Worm (Caenorhabditis elegans) whole organism, young adult: ENCODE measurements around the gene rabn-5.

Experiments used
- C06A6.2 ChIP-seq: fragments of 200-800 bp; sonication (Bioruptor generic); conservative IDR thresholded peaks from 2 replicates; pipeline ENCODE4 v1.3.6; 2022; ENCODE audit warnings: missing genetic modification characterization, missing compliant biosample characterization
- D2030.7 ChIP-seq: fragments of 200-800 bp; sonication (Bioruptor generic); IDR thresholded peaks from 2 replicates; pipeline ENCODE4 v1.3.6; 2022; ENCODE audit warnings: missing genetic modification reagents, missing genetic modification characterization, missing compliant biosample characterization
- F22D6.2 ChIP-seq: sonication (generic microtip); optimal IDR thresholded peaks from 2 replicates; lab custom pipeline; 2016; ENCODE audit warnings: mild to moderate bottlenecking, missing genetic modification characterization, missing compliant biosample characterization
- F49E8.2 ChIP-seq: sonication (generic microtip); optimal IDR thresholded peaks from 3 replicates; lab custom pipeline; 2017; ENCODE audit warnings: missing genetic modification characterization, mild to moderate bottlenecking, missing compliant biosample characterization, antibody characterized with exemption, moderate library complexity; ENCODE audit not compliant: insufficient read depth
- T07F8.4 ChIP-seq: sonication (generic microtip); optimal IDR thresholded peaks from 2 replicates; lab custom pipeline; 2016; ENCODE audit warnings: mild to moderate bottlenecking, missing genetic modification characterization, moderate library complexity, missing compliant biosample characterization
- Y56A3A.18 ChIP-seq: fragments of 200-800 bp; sonication (Bioruptor generic); IDR thresholded peaks from 2 replicates; pipeline ENCODE4 v1.3.6; 2022; ENCODE audit warnings: missing genetic modification reagents, missing genetic modification characterization, missing compliant biosample characterization
- ama-1 ChIP-seq, 3 experiments: fragments of 150-350 bp in 1 of 3; sonication (generic microtip) in 2 of 3; optimal IDR thresholded peaks; 2 replicates each; lab custom pipeline; 2014 to 2018; ENCODE audit warnings: missing biosample characterization in 2 of 3, missing genetic modification characterization in 2 of 3, missing genetic modification reagents in 2 of 3
- aptf-2 ChIP-seq: fragments of 200-800 bp; sonication (Bioruptor generic); conservative IDR thresholded peaks from 2 replicates; pipeline ENCODE4 v1.3.6; 2022; ENCODE audit warnings: missing genetic modification reagents, missing genetic modification characterization, missing compliant biosample characterization
- aptf-3 ChIP-seq: fragments of 200-800 bp; sonication (Bioruptor generic); IDR thresholded peaks from 2 replicates; pipeline ENCODE4 v1.3.6; 2022; ENCODE audit warnings: missing genetic modification characterization, missing compliant biosample characterization
- athp-1 ChIP-seq: sonication (generic microtip); optimal IDR thresholded peaks from 2 replicates; lab custom pipeline; 2017; ENCODE audit warnings: mild to moderate bottlenecking, missing genetic modification characterization, missing compliant biosample characterization
- attf-5 ChIP-seq: fragments of 200-800 bp; sonication (Bioruptor generic); optimal IDR thresholded peaks from 2 replicates; lab custom pipeline; 2018; ENCODE audit warnings: mild to moderate bottlenecking, missing genetic modification characterization, missing compliant biosample characterization
- ccch-3 ChIP-seq: fragments of 200-800 bp; sonication (Bioruptor generic); optimal IDR thresholded peaks from 2 replicates; lab custom pipeline; 2018; ENCODE audit warnings: mild to moderate bottlenecking, missing genetic modification characterization, missing compliant biosample characterization
- cebp-1 ChIP-seq, 2 experiments: fragments of 200-800 bp in 1 of 2; sonication (Bioruptor generic) in 1 of 2; sonication (generic microtip) in 1 of 2; IDR thresholded peaks in 1 of 2; optimal IDR thresholded peaks in 1 of 2; 2 replicates each; pipeline versions ENCODE4 v1.3.6 to Lab custom; 2017 to 2022; ENCODE audit warnings: missing compliant biosample characterization in 2 of 2, missing genetic modification characterization in 2 of 2, mild to moderate bottlenecking in 1 of 2, missing genetic modification reagents in 1 of 2, moderate library complexity in 1 of 2
- ceh-100 ChIP-seq: fragments of 200-800 bp; sonication (Bioruptor generic); IDR thresholded peaks from 2 replicates; pipeline ENCODE4 v1.3.6; 2022; ENCODE audit warnings: missing genetic modification reagents, missing genetic modification characterization, missing compliant biosample characterization
- ceh-58 ChIP-seq: fragments of 200-800 bp; sonication (Bioruptor generic); IDR thresholded peaks from 2 replicates; pipeline ENCODE4 v1.3.6; 2022; ENCODE audit warnings: missing genetic modification characterization, missing compliant biosample characterization
- die-1 ChIP-seq: sonication (generic microtip); optimal IDR thresholded peaks from 2 replicates; lab custom pipeline; 2016; ENCODE audit warnings: missing genotype, mild to moderate bottlenecking, missing genetic modification characterization, missing compliant biosample characterization
- ekl-4 ChIP-seq: fragments of 200-800 bp; sonication (Bioruptor generic); IDR thresholded peaks from 2 replicates; pipeline ENCODE4 v1.3.6; 2022; ENCODE audit warnings: missing genetic modification reagents, missing genetic modification characterization, missing compliant biosample characterization
- him-1 ChIP-seq: sonication (generic microtip); optimal IDR thresholded peaks from 2 replicates; lab custom pipeline; 2016; ENCODE audit warnings: missing genotype, missing genetic modification reagents, missing genetic modification characterization, missing compliant biosample characterization
- hmg-1.2 ChIP-seq: fragments of 200-800 bp; sonication (Bioruptor generic); IDR thresholded peaks from 2 replicates; pipeline ENCODE4 v1.3.6; 2022; ENCODE audit warnings: missing genetic modification reagents, missing genetic modification characterization, missing compliant biosample characterization
- hsf-1 ChIP-seq: fragments of 200-800 bp; sonication (Bioruptor generic); IDR thresholded peaks from 2 replicates; pipeline ENCODE4 v1.3.6; 2022; ENCODE audit warnings: missing genetic modification reagents, missing genetic modification characterization, missing compliant biosample characterization
- let-607 ChIP-seq, 2 experiments: fragments of 200-800 bp in 1 of 2; sonication (Bioruptor generic) in 1 of 2; sonication (generic microtip) in 1 of 2; optimal IDR thresholded peaks; 2 replicates each; lab custom pipeline; 2016 to 2018; ENCODE audit warnings: mild to moderate bottlenecking in 2 of 2, missing compliant biosample characterization in 2 of 2, missing genetic modification characterization in 2 of 2, moderate library complexity in 2 of 2, missing genotype in 1 of 2
- lin-54 ChIP-seq: fragments of 200-800 bp; sonication (Bioruptor generic); optimal IDR thresholded peaks from 2 replicates; lab custom pipeline; 2018; ENCODE audit warnings: mild to moderate bottlenecking, missing genetic modification characterization, missing compliant biosample characterization
- lsl-1 ChIP-seq: fragments of 200-800 bp; sonication (Bioruptor generic); optimal IDR thresholded peaks from 2 replicates; lab custom pipeline; 2018; ENCODE audit warnings: mild to moderate bottlenecking, missing genetic modification characterization, moderate library complexity, missing compliant biosample characterization
- mcd-1 ChIP-seq: fragments of 200-800 bp; sonication (Bioruptor generic); IDR thresholded peaks from 2 replicates; pipeline ENCODE4 v1.3.6; 2022; ENCODE audit warnings: missing genetic modification reagents, missing genetic modification characterization, missing compliant biosample characterization
- mel-28 ChIP-seq: sonication (generic microtip); optimal IDR thresholded peaks from 2 replicates; lab custom pipeline; 2016; ENCODE audit warnings: borderline replicate concordance, mild to moderate bottlenecking, missing genetic modification characterization, missing compliant biosample characterization
- nfyb-1 ChIP-seq: fragments of 200-800 bp; sonication (Bioruptor generic); IDR thresholded peaks from 2 replicates; pipeline ENCODE4 v1.3.6; 2022; ENCODE audit warnings: missing genetic modification reagents, missing genetic modification characterization, missing compliant biosample characterization
- nhr-120 ChIP-seq: fragments of 200-800 bp; sonication (Bioruptor generic); IDR thresholded peaks from 2 replicates; pipeline ENCODE4 v1.3.6; 2022; ENCODE audit warnings: missing genetic modification characterization, missing compliant biosample characterization
- nhr-27 ChIP-seq: fragments of 200-800 bp; sonication (Bioruptor generic); optimal IDR thresholded peaks from 2 replicates; lab custom pipeline; 2018; ENCODE audit warnings: mild to moderate bottlenecking, missing genetic modification characterization, moderate library complexity, missing compliant biosample characterization
- nhr-80 ChIP-seq: sonication (generic microtip); optimal IDR thresholded peaks from 2 replicates; lab custom pipeline; 2016; ENCODE audit warnings: missing genetic modification characterization, missing compliant biosample characterization
- pha-4 ChIP-seq: fragments of 150-350 bp; sonication (generic microtip); optimal IDR thresholded peaks from 2 replicates; lab custom pipeline; 2014; ENCODE audit warnings: missing biosample characterization, missing genetic modification reagents, missing genetic modification characterization
- rcor-1 ChIP-seq: fragments of 200-800 bp; sonication (Bioruptor generic); IDR thresholded peaks from 2 replicates; pipeline ENCODE4 v1.3.6; 2022; ENCODE audit warnings: missing genetic modification reagents, missing genetic modification characterization, missing compliant biosample characterization
- sea-2 ChIP-seq: fragments of 200-800 bp; sonication (Bioruptor generic); IDR thresholded peaks from 2 replicates; pipeline ENCODE4 v1.3.6; 2022; ENCODE audit warnings: missing genetic modification characterization, missing compliant biosample characterization
- snpc-3.4 ChIP-seq: sonication (generic microtip); optimal IDR thresholded peaks from 2 replicates; lab custom pipeline; 2017; ENCODE audit warnings: missing genetic modification characterization, mild to moderate bottlenecking, missing compliant biosample characterization, antibody characterized with exemption, moderate library complexity, missing genotype, missing genetic modification reagents
- xnd-1 ChIP-seq: sonication (generic microtip); optimal IDR thresholded peaks from 2 replicates; lab custom pipeline; 2016; ENCODE audit warnings: missing genotype, missing genetic modification reagents, missing genetic modification characterization, missing compliant biosample characterization
- ztf-26 ChIP-seq: sonication (generic microtip); optimal IDR thresholded peaks from 2 replicates; lab custom pipeline; 2017; ENCODE audit warnings: missing genetic modification characterization, missing compliant biosample characterization

The rabn-5 gene

DNA sequence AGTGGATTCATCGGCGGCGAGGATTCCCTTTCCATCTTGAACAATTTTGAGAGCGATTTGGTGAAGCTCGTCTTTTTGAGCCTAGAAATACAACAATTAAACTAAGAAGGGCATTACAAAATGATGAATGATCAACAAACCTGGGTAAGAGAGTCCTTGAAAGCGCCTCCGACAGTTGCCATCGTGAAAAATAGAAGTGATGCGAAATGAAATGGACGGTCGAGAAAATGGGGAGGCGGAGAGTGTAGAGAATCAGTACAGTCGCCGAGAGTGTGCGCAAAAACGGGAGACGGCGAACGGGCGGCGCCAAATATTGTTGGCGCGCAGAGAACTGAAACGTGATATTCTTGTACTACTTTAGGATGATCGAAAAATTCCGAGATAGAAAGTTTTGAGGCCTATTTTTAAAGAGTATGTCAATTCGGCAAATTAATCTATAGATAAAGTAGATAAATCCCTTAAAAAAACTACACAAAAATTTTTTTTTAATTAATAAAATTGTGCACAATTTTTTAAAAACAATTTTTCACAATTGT lies 11.9 kb downstream of the rabn-5 start, which contains the start of gene aldo-2 (continued):
- TF ChIP-seq mcd-1 (GFP tag; lab: Robert Waterston, UW) = peak; percentile 69
- peak; percentile 70 for TF ChIP-seq aptf-2 (GFP tag; lab: Robert Waterston, UW)
- no peak for TF ChIP-seq nhr-27 (tag; lab: Kevin White, UChicago)
- TF ChIP-seq ama-1 (optimal IDR thresholded peaks at IDR 0.05; lab: Kevin White, UChicago) = peak; percentile 53
- peak in 1 of 2 experiments; percentile 15 for TF ChIP-seq ama-1 (GFP tag; optimal IDR thresholded peaks at IDR 0.05; lab: Kevin White, UChicago)
- no peak for TF ChIP-seq mel-28 (tag; lab: Kevin White, UChicago)
- TF ChIP-seq rcor-1 (GFP tag; lab: Robert Waterston, UW) = peak; percentile 73
- 0 out of 2 replicates have a peak, but pooled peaks have one; percentile 23 for TF ChIP-seq ceh-100 (GFP tag; lab: Robert Waterston, UW)
- TF ChIP-seq snpc-3.4 (tag; lab: Kevin White, UChicago) = peak; percentile 83
- TF ChIP-seq aptf-3 (GFP tag; lab: Robert Waterston, UW) = 0 out of 2 replicates have a peak, but pooled peaks have one; percentile 72
- 0 out of 2 replicates have a peak, but pooled peaks have one; percentile 64 for TF ChIP-seq nfyb-1 (GFP tag; lab: Robert Waterston, UW)
- no peak for TF ChIP-seq C06A6.2 (GFP tag; lab: Robert Waterston, UW)
- TF ChIP-seq lin-54 (GFP tag; lab: Kevin White, UChicago) = peak; percentile 72
- no peak for TF ChIP-seq F22D6.2 (tag; lab: Kevin White, UChicago)
- TF ChIP-seq Y56A3A.18 (GFP tag; lab: Robert Waterston, UW) = peak; percentile 49; the same call in 1 of the 2 replicates
- no peak for TF ChIP-seq ceh-58 (GFP tag; lab: Robert Waterston, UW)
- TF ChIP-seq, all 124 proteins: peak for 54

- TF ChIP-seq hsf-1 (GFP tag; lab: Robert Waterston, UW) (0 out of 2 replicates have a peak, but pooled peaks have one; percentile 20), hmg-1.2 (GFP tag; lab: Robert Waterston, UW) (0 out of 2 replicates have a peak, but pooled peaks have one; percentile 7), lin-54 (GFP tag; lab: Kevin White, UChicago) (peak; percentile 4), ceh-58 (GFP tag; lab: Robert Waterston, UW) (no peak), ztf-26 (tag; lab: Kevin White, UChicago) (peak; percentile 2), ama-1 (optimal IDR thresholded peaks at IDR 0.05; lab: Kevin White, UChicago) (peak; percentile 43), ama-1 (GFP tag; optimal IDR thresholded peaks at IDR 0.05; lab: Kevin White, UChicago) (no peak), cebp-1 (GFP tag; IDR thresholded peaks at IDR 0.05; lab: Robert Waterston, UW) (no peak), cebp-1 (tag; optimal IDR thresholded peaks at IDR 0.05; lab: Kevin White, UChicago) (peak; percentile 8), let-607 (tag; optimal IDR thresholded peaks at IDR 0.05; lab: Kevin White, UChicago) (peak in 1 of 2 experiments; percentile 27), nhr-80 (peak; percentile 29), him-1 (tag; lab: Kevin White, UChicago) (no peak), attf-5 (GFP tag; lab: Kevin White, UChicago) (no peak)
These were observed 12.7 kb downstream of the rabn-5 start for ce11 chrIII:5876867-5877641.

- no peak for TF ChIP-seq sea-2 (GFP tag; lab: Robert Waterston, UW)
- no peak for TF ChIP-seq xnd-1
- no peak for TF ChIP-seq aptf-2 (GFP tag; lab: Robert Waterston, UW)
- no peak for TF ChIP-seq F22D6.2 (tag; lab: Kevin White, UChicago)
- no peak for TF ChIP-seq ekl-4 (GFP tag; lab: Robert Waterston, UW)
- peak; percentile 25 for TF ChIP-seq lsl-1 (GFP tag; lab: Kevin White, UChicago)
- TF ChIP-seq pha-4 = no peak
- TF ChIP-seq ccch-3 = no peak
- TF ChIP-seq athp-1 (tag; lab: Kevin White, UChicago) = no peak
- TF ChIP-seq die-1 (tag; lab: Kevin White, UChicago) = no peak
- no peak for TF ChIP-seq nhr-120 (GFP tag; lab: Robert Waterston, UW)
- TF ChIP-seq mcd-1 (GFP tag; lab: Robert Waterston, UW) = no peak
- no peak for TF ChIP-seq cebp-1 (GFP tag; IDR thresholded peaks at IDR 0.05; lab: Robert Waterston, UW)
- TF ChIP-seq cebp-1 (tag; optimal IDR thresholded peaks at IDR 0.05; lab: Kevin White, UChicago) = peak; percentile 29
- no peak for TF ChIP-seq Y56A3A.18 (GFP tag; lab: Robert Waterston, UW)
- no peak for TF ChIP-seq D2030.7
- TF ChIP-seq T07F8.4 = no peak
- peak; percentile 88; the same call in 1 of the 2 replicates for TF ChIP-seq hmg-1.2 (GFP tag; lab: Robert Waterston, UW)
- TF ChIP-seq F49E8.2 (tag; lab: Kevin White, UChicago) = no peak
These were observed 13.9 kb downstream of the rabn-5 start, which contains the start of the genes mig-21 and F01F1.2 for ce11 chrIII:5878215-5878614. TSS of gene mig-21 (minus strand) at chrIII:5878380. TSS of gene F01F1.2 (plus strand) at chrIII:5878554.
